Worm (Caenorhabditis elegans) whole organism, L4 larva: ENCODE measurements around the gene F44B9.2.

ENCODE experiments used
- fos-1 ChIP-seq: fragments of 150-350 bp; optimal IDR thresholded peaks from 2 replicates; lab custom pipeline; 2014; ENCODE audit warnings: missing biosample characterization, missing genetic modification characterization
- lin-15B ChIP-seq: fragments of 150-350 bp; sonication (generic microtip); optimal IDR thresholded peaks from 3 replicates; lab custom pipeline; 2014; ENCODE audit warnings: missing biosample characterization, missing genetic modification characterization
- madf-5 ChIP-seq, 2 experiments: fragments of 200-800 bp; sonication (Bioruptor generic); IDR thresholded peaks; 2 replicates each; pipeline ENCODE4 v1.3.6; 2022; ENCODE audit warnings: missing compliant biosample characterization in 2 of 2, missing genetic modification characterization in 2 of 2

DNA sequence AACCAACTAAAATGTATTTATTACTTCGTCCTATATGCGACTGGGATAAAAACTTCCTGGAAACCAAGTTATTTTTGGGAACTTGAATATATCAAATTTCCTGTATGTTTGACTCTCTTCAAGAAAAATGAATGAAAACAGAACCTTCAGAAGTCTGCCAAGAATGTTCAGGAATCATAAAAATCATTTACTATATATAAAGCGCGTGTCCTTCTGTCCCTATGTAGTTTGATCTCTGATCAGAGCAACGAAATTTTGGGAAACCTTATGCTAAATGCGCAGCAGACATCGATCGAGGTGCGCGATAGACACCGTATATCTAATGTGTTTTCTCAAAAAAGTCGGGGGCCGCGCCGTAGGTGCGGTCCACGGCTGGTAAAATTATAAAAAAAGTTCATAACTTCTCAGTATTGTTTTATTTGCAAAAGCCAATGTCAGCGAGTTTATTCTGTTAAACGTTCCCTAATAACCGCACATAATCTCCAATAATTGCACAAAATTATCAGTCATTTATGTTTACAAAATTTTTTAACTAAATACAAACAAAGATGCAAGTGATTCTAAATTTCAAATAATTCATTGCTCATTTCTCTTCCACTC, 24.7 kb upstream of the F44B9.2 start:
- TF ChIP-seq fos-1 (tag; lab: Kevin White, UChicago): no peak
- TF ChIP-seq lin-15B (tag; lab: Kevin White, UChicago): no peak
- no peak for TF ChIP-seq madf-5 (GFP tag; IDR thresholded peaks at IDR 0.05; lab: Robert Waterston, UW)
